Fruit fly (Drosophila melanogaster): ENCODE results near the gene CG17636.

- TF ChIP-seq sv (GFP tag; optimal IDR thresholded peaks at IDR 0.05), result no peak
- no peak for TF ChIP-seq dmrt93B (GFP tag; optimal IDR thresholded peaks at IDR 0.05)
These were observed 15.4 kb upstream of the CG17636 start for dm6 chrX:141961-142360.
